Worm (Caenorhabditis elegans): ENCODE measurements around the gene F44E5.4.

ce11 chrII:11709464-11709863 lies 49.6 kb downstream of the F44E5.4 start, which contains the start of gene fcmt-1:
- TF ChIP-seq elt-3 (tag; optimal IDR thresholded peaks at IDR 0.05) (no peak), elt-1 (tag; optimal IDR thresholded peaks at IDR 0.05) (no peak), fos-1 (tag; optimal IDR thresholded peaks at IDR 0.05) (no peak), ceh-82 (tag; optimal IDR thresholded peaks at IDR 0.05) (no peak), ama-1 (optimal IDR thresholded peaks at IDR 0.05) (no peak), unc-39 (tag; optimal IDR thresholded peaks at IDR 0.05) (no peak), fkh-2 (tag; optimal IDR thresholded peaks at IDR 0.05) (no peak), sea-2 (GFP tag; optimal IDR thresholded peaks at IDR 0.05) (no peak), unc-62 (GFP tag; optimal IDR thresholded peaks at IDR 0.05) (no peak), daf-12 (tag; optimal IDR thresholded peaks at IDR 0.05) (no peak)

All from whole organism, L3 larva.